Worm (Caenorhabditis elegans): ENCODE results near the gene nmr-2.
A peak's percentile ranks its signal among the peaks of the same experiment; 100 is the strongest.

nmr-2 gene

DNA sequence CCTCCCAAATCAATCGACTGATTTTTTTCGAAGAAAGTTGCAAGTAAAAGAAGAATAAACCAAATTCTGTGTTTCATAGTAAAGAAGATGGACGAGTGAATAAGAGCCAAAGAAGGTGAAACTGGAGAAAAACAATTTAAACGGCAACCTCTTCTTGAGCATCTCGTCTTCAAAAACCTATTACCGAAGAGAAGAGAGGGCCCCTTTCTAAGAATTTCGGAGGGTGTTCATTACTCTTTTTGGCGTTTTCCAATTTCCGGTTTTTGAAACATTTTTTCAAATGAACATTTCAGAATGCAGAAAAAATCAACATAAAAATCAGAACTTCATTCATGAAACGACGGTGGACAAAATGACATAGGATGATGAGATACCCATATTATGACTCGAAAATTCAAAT, at the start of gene nmr-2:
Gene nmr-2 (minus strand): TSS at position 101 of the 400 bp plus-strand sequence.
- no peak for TF ChIP-seq egl-27 (tag; optimal IDR thresholded peaks at IDR 0.05)
- TF ChIP-seq ZK546.5 (tag; optimal IDR thresholded peaks at IDR 0.05): no peak
- peak; percentile 42 for TF ChIP-seq ama-1 (optimal IDR thresholded peaks at IDR 0.05)

ce11 chrV:15060595-15060994, 49.1 kb upstream of the nmr-2 start:
- TF ChIP-seq zfp-2 (tag; optimal IDR thresholded peaks at IDR 0.05): no peak
- no peak for TF ChIP-seq jun-1 (tag; optimal IDR thresholded peaks at IDR 0.05)
- no peak for TF ChIP-seq aly-2 (tag; optimal IDR thresholded peaks at IDR 0.05)
- TF ChIP-seq aha-1 (tag): peak; percentile 73
- no peak for TF ChIP-seq ceh-44 (GFP tag; IDR thresholded peaks at IDR 0.05)
- peak in 1 of 2 experiments; percentile 18 for TF ChIP-seq unc-62 (GFP tag; optimal IDR thresholded peaks at IDR 0.05 in 1 of 2)
- no peak for TF ChIP-seq unc-62 (tag; optimal IDR thresholded peaks at IDR 0.05)
- no peak for TF ChIP-seq madf-5 (GFP tag; IDR thresholded peaks at IDR 0.05)
- no peak for TF ChIP-seq ctbp-1 (GFP tag; IDR thresholded peaks at IDR 0.05)

- TF ChIP-seq ama-1 (optimal IDR thresholded peaks at IDR 0.05) (no peak), ztf-7 (tag; optimal IDR thresholded peaks at IDR 0.05) (no peak), mes-2 (tag; optimal IDR thresholded peaks at IDR 0.05; ENCODE audit: poor library complexity, severe bottlenecking) (peak; percentile 64), daf-16 (GFP tag; optimal IDR thresholded peaks at IDR 0.05) (no peak), daf-16 (tag; optimal IDR thresholded peaks at IDR 0.05) (peak; percentile 70), egl-43 (GFP tag; IDR thresholded peaks at IDR 0.05) (no peak), hlh-11 (tag; optimal IDR thresholded peaks at IDR 0.05) (peak; percentile 5), rbr-2 (tag; optimal IDR thresholded peaks at IDR 0.05) (no peak), snpc-1.2 (GFP tag; IDR thresholded peaks at IDR 0.05) (no peak), mxl-2 (GFP tag; conservative IDR thresholded peaks at IDR 0.05) (no peak), tag-97 (GFP tag; IDR thresholded peaks at IDR 0.05) (no peak), daf-8 (GFP tag; IDR thresholded peaks at IDR 0.05) (no peak), aha-1 (tag) (no peak), nhr-41 (GFP tag; IDR thresholded peaks at IDR 0.05) (no peak), ceh-28 (tag; optimal IDR thresholded peaks at IDR 0.05) (no peak), spr-3 (GFP tag; optimal IDR thresholded peaks at IDR 0.05) (no peak), nhr-6 (tag; optimal IDR thresholded peaks at IDR 0.05) (peak; percentile 79), snpc-4 (tag; optimal IDR thresholded peaks at IDR 0.05) (no peak), dpl-1 (GFP tag; optimal IDR thresholded peaks at IDR 0.05) (peak; percentile 85), fkh-10 (GFP tag; optimal IDR thresholded peaks at IDR 0.05) (no peak), lin-1 (GFP tag; IDR thresholded peaks at IDR 0.05) (no peak), nhr-28 (tag; optimal IDR thresholded peaks at IDR 0.05) (no peak), unc-130 (GFP tag; optimal IDR thresholded peaks at IDR 0.05) (peak; percentile 25), lin-29 (GFP tag; IDR thresholded peaks at IDR 0.05) (no peak), mdt-29 (GFP tag; IDR thresholded peaks at IDR 0.05) (no peak), lin-38 (GFP tag; IDR thresholded peaks at IDR 0.05) (peak; percentile 66), F26F4.8 (GFP tag; conservative IDR thresholded peaks at IDR 0.05) (no peak), nhr-48 (tag; optimal IDR thresholded peaks at IDR 0.05) (peak; percentile 12), daf-12 (tag; optimal IDR thresholded peaks at IDR 0.05) (no peak), ZK337.2 (GFP tag; IDR thresholded peaks at IDR 0.05) (no peak), daf-19 (GFP tag; conservative IDR thresholded peaks at IDR 0.05) (no peak), nhr-25 (tag; optimal IDR thresholded peaks at IDR 0.05; ENCODE audit: borderline replicate concordance, insufficient read depth) (no peak), ceh-20 (GFP tag; IDR thresholded peaks at IDR 0.05) (no peak), ceh-44 (GFP tag; IDR thresholded peaks at IDR 0.05) (no peak), nhr-76 (tag; optimal IDR thresholded peaks at IDR 0.05) (no peak), ZK546.5 (tag; optimal IDR thresholded peaks at IDR 0.05) (no peak)
Observed at ce11 chrV:15059534-15059933, 48.1 kb upstream of the nmr-2 start, which contains the start of the genes mcm-3 and C25D7.15. Gene mcm-3 (minus strand): TSS chrV:15059599. Gene C25D7.15 (plus strand): TSS chrV:15059808.
